Fruit fly (Drosophila melanogaster) whole organism, adult: ENCODE results near the gene CG46459.

Experiments
- CG11617 ChIP-seq: fragments of 200-800 bp; sonication (Bioruptor generic); optimal IDR thresholded peaks from 2 replicates; lab custom pipeline; 2017; ENCODE audit warnings: mild to moderate bottlenecking, missing biosample characterization, missing genetic modification reagents, missing genetic modification characterization
- CG12768 ChIP-seq: fragments of 200-800 bp; sonication (Bioruptor generic); optimal IDR thresholded peaks from 2 replicates; lab custom pipeline; 2017; ENCODE audit warnings: missing biosample characterization, missing genetic modification characterization, mild to moderate bottlenecking, moderate library complexity, missing genetic modification reagents
- CG14711 ChIP-seq: fragments of 200-800 bp; sonication (Bioruptor generic); optimal IDR thresholded peaks from 2 replicates; lab custom pipeline; 2018; ENCODE audit warnings: missing biosample characterization, mild to moderate bottlenecking, missing genetic modification characterization, moderate library complexity
- CG1620 ChIP-seq: fragments of 200-800 bp; sonication (Bioruptor generic); optimal IDR thresholded peaks from 2 replicates; lab custom pipeline; 2016; ENCODE audit warnings: missing biosample characterization, missing genetic modification characterization
- CG33017 ChIP-seq: fragments of 200-800 bp; sonication (Bioruptor generic); optimal IDR thresholded peaks from 2 replicates; lab custom pipeline; 2018; ENCODE audit warnings: missing biosample characterization, mild to moderate bottlenecking, missing genetic modification characterization, moderate library complexity
- CG5204 ChIP-seq: fragments of 200-800 bp; sonication (Bioruptor generic); optimal IDR thresholded peaks from 2 replicates; lab custom pipeline; 2016; ENCODE audit warnings: missing biosample characterization, missing genetic modification characterization
- CG7045 ChIP-seq: fragments of 200-800 bp; sonication (Bioruptor generic); optimal IDR thresholded peaks from 2 replicates; lab custom pipeline; 2017; ENCODE audit warnings: missing biosample characterization, mild to moderate bottlenecking, missing genetic modification characterization
- CG7101 ChIP-seq: fragments of 200-800 bp; sonication (Bioruptor generic); optimal IDR thresholded peaks from 2 replicates; lab custom pipeline; 2018; ENCODE audit warnings: missing biosample characterization, mild to moderate bottlenecking, missing genetic modification characterization, moderate library complexity
- Clk ChIP-seq: fragments of 200-800 bp; sonication (Bioruptor generic); optimal IDR thresholded peaks from 2 replicates; lab custom pipeline; 2017; ENCODE audit warnings: missing biosample characterization, missing genetic modification characterization
- Crg-1 ChIP-seq: fragments of 200-800 bp; sonication (Bioruptor generic); optimal IDR thresholded peaks from 2 replicates; lab custom pipeline; 2016; ENCODE audit warnings: missing biosample characterization, missing genetic modification characterization
- Hr96 ChIP-seq: fragments of 200-800 bp; sonication (Bioruptor generic); optimal IDR thresholded peaks from 2 replicates; lab custom pipeline; 2016; ENCODE audit warnings: missing biosample characterization, missing genetic modification characterization
- Mnt ChIP-seq: fragments of 200-800 bp; sonication (Bioruptor generic); optimal IDR thresholded peaks from 2 replicates; lab custom pipeline; 2016; ENCODE audit warnings: missing biosample characterization, mild to moderate bottlenecking, missing genetic modification characterization
- bab1 ChIP-seq: fragments of 200-800 bp; sonication (Bioruptor generic); optimal IDR thresholded peaks from 3 replicates; lab custom pipeline; 2019; ENCODE audit warnings: missing biosample characterization, mild to moderate bottlenecking, missing genetic modification characterization, moderate library complexity
- cic ChIP-seq: fragments of 200-800 bp; sonication (Bioruptor generic); optimal IDR thresholded peaks from 2 replicates; lab custom pipeline; 2017; ENCODE audit warnings: missing biosample characterization, mild to moderate bottlenecking, missing genetic modification characterization, moderate library complexity
- cnc ChIP-seq, 2 experiments: fragments of >200 bp; optimal IDR thresholded peaks; 2 replicates each; lab custom pipeline; 2017
- kay ChIP-seq: fragments of 200-800 bp; sonication (Bioruptor generic); peaks from one replicate; lab custom pipeline; 2016; ENCODE audit warnings: missing biosample characterization, missing genetic modification characterization, borderline replicate concordance
- ovo ChIP-seq: fragments of 200-800 bp; sonication (Bioruptor generic); optimal IDR thresholded peaks from 2 replicates; lab custom pipeline; 2016; ENCODE audit warnings: missing biosample characterization, missing genetic modification characterization
- pad ChIP-seq: fragments of 200-800 bp; sonication (Bioruptor generic); optimal IDR thresholded peaks from 3 replicates; lab custom pipeline; 2017; ENCODE audit warnings: missing biosample characterization, missing genetic modification characterization, mild to moderate bottlenecking, moderate library complexity, missing genetic modification reagents
- tj ChIP-seq: fragments of 200-800 bp; sonication (Bioruptor generic); optimal IDR thresholded peaks from 3 replicates; lab custom pipeline; 2017; ENCODE audit warnings: missing biosample characterization, mild to moderate bottlenecking, missing genetic modification characterization, moderate library complexity
- toe ChIP-seq: fragments of 200-800 bp; sonication (Bioruptor generic); optimal IDR thresholded peaks from 2 replicates; lab custom pipeline; 2016; ENCODE audit warnings: missing biosample characterization, missing genetic modification characterization

CG46459 gene

dm6 chr3R:10678935-10679565, 17.4 kb upstream of the CG46459 start:
- TF ChIP-seq CG7045 (GFP tag; lab: Kevin White, UChicago) (peak; percentile 58), Crg-1 (GFP tag; lab: Kevin White, UChicago) (no peak), pad (no peak), Clk (GFP tag; lab: Kevin White, UChicago) (no peak), toe (peak; percentile 48), CG12768 (peak; percentile 6), cnc (optimal IDR thresholded peaks at IDR 0.05; lab: Kevin White, UChicago) (no peak), CG5204 (peak; percentile 59), bab1 (GFP tag; lab: Kevin White, UChicago) (peak; percentile 20), tj (GFP tag; lab: Kevin White, UChicago) (peak; percentile 26), CG14711 (peak; percentile 52), CG33017 (tag; lab: Kevin White, UChicago) (peak; percentile 73), CG1620 (GFP tag; lab: Kevin White, UChicago) (peak; percentile 46), kay (GFP tag; lab: Kevin White, UChicago) (no peak), ovo (no peak), cic (peak; percentile 78), CG7101 (peak; percentile 77), Hr96 (peak; percentile 17), CG11617 (GFP tag; lab: Kevin White, UChicago) (peak; percentile 54), Mnt (peak; percentile 13)

- TF ChIP-seq CG12768 = peak; percentile 13
- TF ChIP-seq CG5204 = no peak
- peak; percentile 21 for TF ChIP-seq cic
- peak; percentile 16 for TF ChIP-seq tj (GFP tag; lab: Kevin White, UChicago)
- no peak for TF ChIP-seq CG7101
Observed at dm6 chr3R:10679911-10680310, 16.5 kb upstream of the CG46459 start.

- TF ChIP-seq Hr96 (peak; percentile 67), CG1620 (GFP tag; lab: Kevin White, UChicago) (peak; percentile 51), pad (no peak), cic (peak; percentile 92), Mnt (peak; percentile 79), CG12768 (peak; percentile 71), tj (GFP tag; lab: Kevin White, UChicago) (peak; percentile 44), CG11617 (GFP tag; lab: Kevin White, UChicago) (peak; percentile 65), bab1 (GFP tag; lab: Kevin White, UChicago) (peak; percentile 90), cnc (optimal IDR thresholded peaks at IDR 0.05; lab: Kevin White, UChicago) (no peak), CG5204 (peak; percentile 55), CG33017 (tag; lab: Kevin White, UChicago) (peak; percentile 89), CG14711 (peak; percentile 76), kay (GFP tag; lab: Kevin White, UChicago) (no peak), ovo (peak; percentile 78), CG7101 (peak; percentile 89), CG7045 (GFP tag; lab: Kevin White, UChicago) (peak; percentile 69), Clk (GFP tag; lab: Kevin White, UChicago) (peak; percentile 33), Crg-1 (GFP tag; lab: Kevin White, UChicago) (peak; percentile 2), toe (peak; percentile 50)
Observed at dm6 chr3R:10680825-10681681, 15.4 kb upstream of the CG46459 start, which contains the start of gene Phyhd1. Phyhd1 (minus strand) TSS chr3R:10680925.

dm6 chr3R:10681682-10681962, 14.8 kb upstream of the CG46459 start:
- TF ChIP-seq tj (GFP tag; lab: Kevin White, UChicago) (no peak), Hr96 (no peak), CG7101 (no peak), pad (peak; percentile 90)

- peak; percentile 29 for TF ChIP-seq tj (GFP tag; lab: Kevin White, UChicago)
- TF ChIP-seq CG5204 = no peak
- no peak for TF ChIP-seq CG33017 (tag; lab: Kevin White, UChicago)
Observed at dm6 chr3R:10683226-10683625, 13.2 kb upstream of the CG46459 start.

- TF ChIP-seq Clk (GFP tag; lab: Kevin White, UChicago) (no peak), Mnt (no peak), pad (no peak), CG1620 (GFP tag; lab: Kevin White, UChicago) (no peak), cnc (optimal IDR thresholded peaks at IDR 0.05; lab: Kevin White, UChicago) (no peak), bab1 (GFP tag; lab: Kevin White, UChicago) (no peak)
Observed at dm6 chr3R:10684284-10684683, 12.2 kb upstream of the CG46459 start.
